Comparison of ENCODE assay signal across 1 fruit fly cellular context in the genomic region with DNA sequence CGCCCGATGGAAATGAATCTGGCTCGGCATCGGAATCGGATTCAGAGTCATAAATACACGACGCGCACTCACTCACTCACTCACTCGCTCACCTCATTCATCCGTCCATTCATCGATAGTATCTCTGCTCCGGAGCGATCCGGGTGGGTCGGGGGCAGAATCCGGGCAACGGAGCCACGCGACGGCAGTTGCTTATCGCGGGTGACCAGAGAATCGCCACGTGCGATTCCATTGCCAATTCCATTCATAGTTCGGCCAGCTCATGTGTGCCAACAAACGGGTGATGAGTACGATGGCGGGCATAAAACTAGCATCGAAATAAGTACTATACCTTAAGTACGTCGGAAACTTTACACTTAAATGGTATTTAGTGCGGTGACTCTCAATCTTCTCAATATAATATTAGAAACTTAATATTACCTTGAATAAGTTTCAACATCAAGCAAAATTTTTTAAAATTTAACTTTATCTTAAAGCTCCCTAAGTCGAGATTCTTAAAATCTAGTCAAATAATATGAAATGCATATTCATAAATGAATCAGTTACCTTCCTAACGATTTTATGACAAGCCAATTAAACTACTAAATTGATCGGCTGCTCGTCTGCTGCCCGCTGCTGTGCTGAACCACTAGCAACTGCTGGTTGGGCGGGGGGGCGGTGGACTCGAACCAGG.
TF ChIP-seq lines count a peak whose summit lies in the region.

No protein-coding gene starts in this region.

TF ChIP-seq in whole organism, embryonic, 481 proteins besides CTCF, POLR2A, EP300 and RAD21 (continued from another document and continues in another):
- TF ChIP-seq al (GFP tag; IDR thresholded peaks at IDR 0.05; lab: Robert Waterston, UW) (no peak), CG6175 (GFP tag; IDR thresholded peaks at IDR 0.05; lab: Robert Waterston, UW) (no peak), Hey (tag; optimal IDR thresholded peaks at IDR 0.05; lab: Kevin White, UChicago) (peak; percentile 65), gsb (GFP tag; IDR thresholded peaks at IDR 0.05; lab: Robert Waterston, UW) (no peak), shn (GFP tag; optimal IDR thresholded peaks at IDR 0.05; lab: Kevin White, UChicago) (no peak), CG11696 (GFP tag; IDR thresholded peaks at IDR 0.05; lab: Robert Waterston, UW) (peak; percentile 76), CG30431 (GFP tag; optimal IDR thresholded peaks at IDR 0.05; lab: Kevin White, UChicago) (peak; percentile 32), CG3407 (GFP tag; optimal IDR thresholded peaks at IDR 0.05; lab: Kevin White, UChicago) (no peak), corto (GFP tag; optimal IDR thresholded peaks at IDR 0.05; lab: Kevin White, UChicago) (no peak), dmrt99B (tag; optimal IDR thresholded peaks at IDR 0.05; lab: Kevin White, UChicago) (peak; percentile 53), Dfd (GFP tag; optimal IDR thresholded peaks at IDR 0.05; lab: Kevin White, UChicago) (no peak), esg (GFP tag; conservative IDR thresholded peaks at IDR 0.05; lab: Robert Waterston, UW) (peak; percentile 7; the same call in 1 of the 2 replicates), fd102C (GFP tag; optimal IDR thresholded peaks at IDR 0.05; lab: Kevin White, UChicago) (no peak), CG30020 (tag; optimal IDR thresholded peaks at IDR 0.05; lab: Kevin White, UChicago) (peak; percentile 10), trem (tag; optimal IDR thresholded peaks at IDR 0.05; lab: Kevin White, UChicago) (peak; percentile 47), CG4854 (GFP tag; optimal IDR thresholded peaks at IDR 0.05; lab: Kevin White, UChicago) (no peak), sens (GFP tag; lab: Kevin White, UChicago) (peak; percentile 84), bbx (GFP tag; IDR thresholded peaks at IDR 0.05; lab: Robert Waterston, UW; ENCODE audit: partially characterized antibody) (no peak), ttk (GFP tag; IDR thresholded peaks at IDR 0.05; lab: Robert Waterston, UW) (no peak), ERR (GFP tag; optimal IDR thresholded peaks at IDR 0.05; lab: Kevin White, UChicago) (no peak), CG11504 (tag; optimal IDR thresholded peaks at IDR 0.05; lab: Kevin White, UChicago) (peak; percentile 73), Med (GFP tag; lab: Kevin White, UChicago) (peak; percentile 46), NC2β (GFP tag; optimal IDR thresholded peaks at IDR 0.05; lab: Kevin White, UChicago) (no peak), zen2 (GFP tag; IDR thresholded peaks at IDR 0.05; lab: Robert Waterston, UW; ENCODE audit: partially characterized antibody) (no peak), CG4730 (GFP tag; IDR thresholded peaks at IDR 0.05; lab: Robert Waterston, UW) (no peak), CG4404 (GFP tag; IDR thresholded peaks at IDR 0.05; lab: Robert Waterston, UW) (no peak), CG10959 (GFP tag; IDR thresholded peaks at IDR 0.05; lab: Robert Waterston, UW) (no peak), CG31388 (GFP tag; optimal IDR thresholded peaks at IDR 0.05; lab: Kevin White, UChicago) (no peak), run (tag; optimal IDR thresholded peaks at IDR 0.05; lab: Kevin White, UChicago) (no peak), ro (GFP tag; IDR thresholded peaks at IDR 0.05; lab: Robert Waterston, UW) (no peak), so (GFP tag; IDR thresholded peaks at IDR 0.05; lab: Robert Waterston, UW) (no peak), CG17328 (GFP tag; IDR thresholded peaks at IDR 0.05; lab: Robert Waterston, UW) (no peak), gt (GFP tag; IDR thresholded peaks at IDR 0.05; lab: Robert Waterston, UW) (no peak), CG14965 (GFP tag; optimal IDR thresholded peaks at IDR 0.05; lab: Kevin White, UChicago; ENCODE audit: borderline replicate concordance) (no peak), gro (GFP tag; optimal IDR thresholded peaks at IDR 0.05; lab: Kevin White, UChicago) (no peak), Abd-B (GFP tag; optimal IDR thresholded peaks at IDR 0.05; lab: Kevin White, UChicago) (peak; percentile 14), Gsc (GFP tag; IDR thresholded peaks at IDR 0.05; lab: Robert Waterston, UW) (no peak), peb (GFP tag; IDR thresholded peaks at IDR 0.05; lab: Robert Waterston, UW) (no peak), mam (GFP tag; optimal IDR thresholded peaks at IDR 0.05; lab: Kevin White, UChicago) (no peak), CG30403 (GFP tag; optimal IDR thresholded peaks at IDR 0.05; lab: Kevin White, UChicago) (peak; percentile 48), Stat92E (GFP tag; optimal IDR thresholded peaks at IDR 0.05; lab: Kevin White, UChicago) (no peak), Usf (GFP tag; optimal IDR thresholded peaks at IDR 0.05; lab: Kevin White, UChicago) (no peak), CG12769 (tag; optimal IDR thresholded peaks at IDR 0.05; lab: Kevin White, UChicago) (no peak), Opbp (GFP tag; IDR thresholded peaks at IDR 0.05; lab: Robert Waterston, UW; ENCODE audit: partially characterized antibody) (no peak), CG1647 (GFP tag; optimal IDR thresholded peaks at IDR 0.05; lab: Kevin White, UChicago) (no peak), bab2 (GFP tag; optimal IDR thresholded peaks at IDR 0.05; lab: Kevin White, UChicago) (no peak), CG7745 (tag; optimal IDR thresholded peaks at IDR 0.05; lab: Kevin White, UChicago) (no peak), YL-1 (GFP tag; optimal IDR thresholded peaks at IDR 0.05; lab: Kevin White, UChicago) (no peak), CG10543 (GFP tag; optimal IDR thresholded peaks at IDR 0.05; lab: Kevin White, UChicago) (no peak), klu (GFP tag; IDR thresholded peaks at IDR 0.05; lab: Robert Waterston, UW) (no peak), her (GFP tag; optimal IDR thresholded peaks at IDR 0.05; lab: Kevin White, UChicago) (no peak), sim (GFP tag; IDR thresholded peaks at IDR 0.05; lab: Robert Waterston, UW) (no peak), otp (GFP tag; IDR thresholded peaks at IDR 0.05; lab: Robert Waterston, UW) (no peak), vnd (GFP tag; IDR thresholded peaks at IDR 0.05; lab: Robert Waterston, UW; ENCODE audit: partially characterized antibody) (no peak), Fer1 (GFP tag; optimal IDR thresholded peaks at IDR 0.05; lab: Kevin White, UChicago) (peak; percentile 54), hth (optimal IDR thresholded peaks at IDR 0.05; lab: Kevin White, UChicago) (no peak), Mrtf (GFP tag; IDR thresholded peaks at IDR 0.05; lab: Robert Waterston, UW) (no peak), CG7963 (GFP tag; IDR thresholded peaks at IDR 0.05; lab: Robert Waterston, UW; ENCODE audit: partially characterized antibody) (no peak), CG3163 (GFP tag; optimal IDR thresholded peaks at IDR 0.05; lab: Kevin White, UChicago) (no peak), CG7556 (GFP tag; optimal IDR thresholded peaks at IDR 0.05; lab: Kevin White, UChicago) (peak; percentile 57), CG2875 (GFP tag; optimal IDR thresholded peaks at IDR 0.05; lab: Kevin White, UChicago) (no peak), CG17385 (GFP tag; optimal IDR thresholded peaks at IDR 0.05; lab: Kevin White, UChicago) (peak; percentile 7), luna (GFP tag; optimal IDR thresholded peaks at IDR 0.05; lab: Kevin White, UChicago) (no peak), Sox100B (GFP tag; optimal IDR thresholded peaks at IDR 0.05; lab: Kevin White, UChicago) (peak; percentile 67), fu2 (GFP tag; optimal IDR thresholded peaks at IDR 0.05; lab: Kevin White, UChicago) (no peak), CG18764 (GFP tag; optimal IDR thresholded peaks at IDR 0.05; lab: Kevin White, UChicago) (no peak), Oaz (GFP tag; IDR thresholded peaks at IDR 0.05; lab: Robert Waterston, UW) (no peak), pita (GFP tag; optimal IDR thresholded peaks at IDR 0.05; lab: Kevin White, UChicago) (no peak), CG4328 (GFP tag; optimal IDR thresholded peaks at IDR 0.05; lab: Kevin White, UChicago) (no peak), Mad (GFP tag; optimal IDR thresholded peaks at IDR 0.05; lab: Kevin White, UChicago) (no peak), Hr51 (GFP tag; optimal IDR thresholded peaks at IDR 0.05; lab: Kevin White, UChicago) (peak in 1 of 2 experiments; percentile 32), HLH4C (GFP tag; IDR thresholded peaks at IDR 0.05; lab: Robert Waterston, UW; ENCODE audit: partially characterized antibody) (no peak), jumu (GFP tag; optimal IDR thresholded peaks at IDR 0.05; lab: Kevin White, UChicago) (no peak), Rfx (GFP tag; IDR thresholded peaks at IDR 0.05; lab: Robert Waterston, UW) (no peak), Hsf (GFP tag; optimal IDR thresholded peaks at IDR 0.05; lab: Kevin White, UChicago) (peak; percentile 40), Taf1 (GFP tag; IDR thresholded peaks at IDR 0.05; lab: Robert Waterston, UW) (no peak), abd-A (tag; optimal IDR thresholded peaks at IDR 0.05; lab: Kevin White, UChicago) (no peak), MBD-R2 (GFP tag; IDR thresholded peaks at IDR 0.05; lab: Robert Waterston, UW) (no peak), mld (GFP tag; IDR thresholded peaks at IDR 0.05; lab: Robert Waterston, UW; ENCODE audit: partially characterized antibody) (no peak), en (GFP tag; optimal IDR thresholded peaks at IDR 0.05; lab: Kevin White, UChicago) (no peak), CG10979 (tag; optimal IDR thresholded peaks at IDR 0.05; lab: Kevin White, UChicago) (peak; percentile 79), tio (GFP tag; optimal IDR thresholded peaks at IDR 0.05; lab: Kevin White, UChicago) (no peak), h (optimal IDR thresholded peaks at IDR 0.05; lab: Kevin White, UChicago) (no peak), Doc3 (GFP tag; IDR thresholded peaks at IDR 0.05; lab: Robert Waterston, UW; ENCODE audit: partially characterized antibody) (no peak), CG2889 (GFP tag; IDR thresholded peaks at IDR 0.05; lab: Robert Waterston, UW) (no peak), eyg (GFP tag; optimal IDR thresholded peaks at IDR 0.05; lab: Kevin White, UChicago) (no peak), unpg (GFP tag; optimal IDR thresholded peaks at IDR 0.05; lab: Kevin White, UChicago) (peak; percentile 21), pnt (GFP tag; optimal IDR thresholded peaks at IDR 0.05; lab: Kevin White, UChicago) (no peak), gcm2 (GFP tag; optimal IDR thresholded peaks at IDR 0.05; lab: Kevin White, UChicago) (no peak), tin (GFP tag; optimal IDR thresholded peaks at IDR 0.05; lab: Kevin White, UChicago) (peak; percentile 40), B-H1 (GFP tag; IDR thresholded peaks at IDR 0.05; lab: Robert Waterston, UW) (no peak), pzg (GFP tag; optimal IDR thresholded peaks at IDR 0.05; lab: Kevin White, UChicago) (no peak), Asciz (GFP tag; optimal IDR thresholded peaks at IDR 0.05; lab: Kevin White, UChicago) (peak; percentile 55), ranshi (GFP tag; IDR thresholded peaks at IDR 0.05; lab: Robert Waterston, UW) (no peak), Trl (optimal IDR thresholded peaks at IDR 0.05; lab: Kevin White, UChicago) (no peak), Trl (GFP tag; optimal IDR thresholded peaks at IDR 0.05; lab: Kevin White, UChicago) (no peak), pho (GFP tag; optimal IDR thresholded peaks at IDR 0.05; lab: Kevin White, UChicago) (no peak), Dbx (GFP tag; IDR thresholded peaks at IDR 0.05; lab: Robert Waterston, UW) (no peak), CG15073 (GFP tag; optimal IDR thresholded peaks at IDR 0.05; lab: Kevin White, UChicago) (no peak), CG10321 (GFP tag; IDR thresholded peaks at IDR 0.05; lab: Robert Waterston, UW) (no peak), CG2116 (GFP tag; optimal IDR thresholded peaks at IDR 0.05; lab: Kevin White, UChicago) (peak; percentile 14), toy (GFP tag; IDR thresholded peaks at IDR 0.05; lab: Robert Waterston, UW) (no peak), CG13123 (GFP tag; optimal IDR thresholded peaks at IDR 0.05; lab: Kevin White, UChicago) (no peak), Atf-2 (GFP tag; optimal IDR thresholded peaks at IDR 0.05; lab: Kevin White, UChicago) (no peak), Gug (GFP tag; IDR thresholded peaks at IDR 0.05; lab: Robert Waterston, UW) (no peak), NFAT (GFP tag; IDR thresholded peaks at IDR 0.05; lab: Robert Waterston, UW) (no peak), CG7372 (GFP tag; IDR thresholded peaks at IDR 0.05; lab: Robert Waterston, UW) (no peak), tx (GFP tag; optimal IDR thresholded peaks at IDR 0.05; lab: Kevin White, UChicago) (no peak), jing (GFP tag; optimal IDR thresholded peaks at IDR 0.05; lab: Kevin White, UChicago) (no peak), Camta (GFP tag; optimal IDR thresholded peaks at IDR 0.05; lab: Kevin White, UChicago) (no peak), gsb-n (tag; optimal IDR thresholded peaks at IDR 0.05; lab: Kevin White, UChicago) (peak; percentile 6), btn (GFP tag; optimal IDR thresholded peaks at IDR 0.05; lab: Kevin White, UChicago) (no peak), Nf-YB (GFP tag; optimal IDR thresholded peaks at IDR 0.05; lab: Kevin White, UChicago) (peak; percentile 10), pum (GFP tag; optimal IDR thresholded peaks at IDR 0.05; lab: Kevin White, UChicago) (no peak), CG10565 (GFP tag; optimal IDR thresholded peaks at IDR 0.05; lab: Kevin White, UChicago) (no peak), Ssrp (tag; optimal IDR thresholded peaks at IDR 0.05; lab: Kevin White, UChicago) (peak; percentile 46), cwo (GFP tag; optimal IDR thresholded peaks at IDR 0.05; lab: Kevin White, UChicago) (peak; percentile 65), p53 (GFP tag; optimal IDR thresholded peaks at IDR 0.05; lab: Kevin White, UChicago) (no peak), CG2129 (GFP tag; IDR thresholded peaks at IDR 0.05; lab: Robert Waterston, UW; ENCODE audit: partially characterized antibody) (no peak), sr (GFP tag; IDR thresholded peaks at IDR 0.05; lab: Robert Waterston, UW) (no peak), Eip74EF (GFP tag; optimal IDR thresholded peaks at IDR 0.05; lab: Kevin White, UChicago) (peak in 1 of 2 experiments; percentile 5), zfh2 (GFP tag; optimal IDR thresholded peaks at IDR 0.05; lab: Kevin White, UChicago) (no peak), psq (GFP tag; optimal IDR thresholded peaks at IDR 0.05; lab: Kevin White, UChicago) (no peak), sob (GFP tag; IDR thresholded peaks at IDR 0.05; lab: Robert Waterston, UW) (no peak), CG8478 (optimal IDR thresholded peaks at IDR 0.05; lab: Kevin White, UChicago) (no peak), dysf (GFP tag; IDR thresholded peaks at IDR 0.05; lab: Robert Waterston, UW) (no peak; the same call in 2 of the 3 replicates), slp2 (GFP tag; optimal IDR thresholded peaks at IDR 0.05; lab: Kevin White, UChicago) (no peak), CG9817 (tag; optimal IDR thresholded peaks at IDR 0.05; lab: Kevin White, UChicago) (no peak), CG10654 (GFP tag; optimal IDR thresholded peaks at IDR 0.05; lab: Kevin White, UChicago) (no peak), CG15601 (tag; optimal IDR thresholded peaks at IDR 0.05; lab: Kevin White, UChicago) (peak; percentile 22), MESR4 (GFP tag; optimal IDR thresholded peaks at IDR 0.05; lab: Kevin White, UChicago) (no peak)
